Worm (Caenorhabditis elegans) whole organism, young adult: Measurements from ENCODE around the gene srd-46.

Experiments used
- B0019.2 ChIP-seq: fragments of 200-800 bp; sonication (Bioruptor generic); conservative IDR thresholded peaks from 2 replicates; pipeline ENCODE4 v1.3.6; 2022; ENCODE audit warnings: missing genetic modification reagents, missing genetic modification characterization, missing compliant biosample characterization
- B0035.1 ChIP-seq: sonication (generic microtip); optimal IDR thresholded peaks from 2 replicates; lab custom pipeline; 2016; ENCODE audit warnings: missing genetic modification characterization, mild to moderate bottlenecking, missing compliant biosample characterization, missing genotype, missing genetic modification reagents
- B0261.1 ChIP-seq: sonication (generic microtip); optimal IDR thresholded peaks from 2 replicates; lab custom pipeline; 2016; ENCODE audit warnings: mild to moderate bottlenecking, missing genetic modification characterization, moderate library complexity, missing compliant biosample characterization
- B0336.3 ChIP-seq: fragments of 200-800 bp; sonication (Bioruptor generic); IDR thresholded peaks from 2 replicates; pipeline ENCODE4 v1.3.6; 2022; ENCODE audit warnings: missing genetic modification characterization, missing compliant biosample characterization
- F22D6.2 ChIP-seq: sonication (generic microtip); optimal IDR thresholded peaks from 2 replicates; lab custom pipeline; 2016; ENCODE audit warnings: mild to moderate bottlenecking, missing genetic modification characterization, missing compliant biosample characterization
- F23B12.7 ChIP-seq: sonication (generic microtip); optimal IDR thresholded peaks from 2 replicates; lab custom pipeline; 2017; ENCODE audit warnings: missing genetic modification characterization, mild to moderate bottlenecking, missing compliant biosample characterization, antibody characterized with exemption, moderate library complexity; ENCODE audit not compliant: insufficient read depth
- F57A8.1 ChIP-seq: fragments of 200-800 bp; sonication (Bioruptor generic); optimal IDR thresholded peaks from 2 replicates; lab custom pipeline; 2018; ENCODE audit warnings: mild to moderate bottlenecking, missing genetic modification characterization, moderate library complexity, missing compliant biosample characterization
- F57C9.4 ChIP-seq: sonication (generic microtip); optimal IDR thresholded peaks from 2 replicates; lab custom pipeline; 2017; ENCODE audit warnings: mild to moderate bottlenecking, missing genetic modification characterization, missing compliant biosample characterization
- K11D2.4 ChIP-seq: fragments of 200-800 bp; sonication (Bioruptor generic); IDR thresholded peaks from 2 replicates; pipeline ENCODE4 v1.3.6; 2022; ENCODE audit warnings: missing genetic modification reagents, missing genetic modification characterization, missing compliant biosample characterization
- T07F8.4 ChIP-seq: sonication (generic microtip); optimal IDR thresholded peaks from 2 replicates; lab custom pipeline; 2016; ENCODE audit warnings: mild to moderate bottlenecking, missing genetic modification characterization, moderate library complexity, missing compliant biosample characterization
- T26A5.8 ChIP-seq: sonication (generic microtip); optimal IDR thresholded peaks from 2 replicates; lab custom pipeline; 2016; ENCODE audit warnings: missing genetic modification characterization, missing compliant biosample characterization
- Y67H2A.10 ChIP-seq: fragments of 200-800 bp; sonication (Bioruptor generic); conservative IDR thresholded peaks from 2 replicates; pipeline ENCODE4 v1.3.6; 2022; ENCODE audit warnings: missing genetic modification reagents, missing genetic modification characterization, missing compliant biosample characterization
- akir-1 ChIP-seq: fragments of 200-800 bp; sonication (Bioruptor generic); optimal IDR thresholded peaks from 2 replicates; lab custom pipeline; 2018; ENCODE audit warnings: mild to moderate bottlenecking, missing genetic modification characterization, moderate library complexity, missing compliant biosample characterization
- atf-7 ChIP-seq: sonication (generic microtip); optimal IDR thresholded peaks from 2 replicates; lab custom pipeline; 2017; ENCODE audit warnings: mild to moderate bottlenecking, missing genetic modification characterization, missing compliant biosample characterization
- attf-3 ChIP-seq: fragments of 200-800 bp; sonication (Bioruptor generic); conservative IDR thresholded peaks from 2 replicates; pipeline ENCODE4 v1.3.6; 2022; ENCODE audit warnings: missing genetic modification reagents, missing genetic modification characterization, missing compliant biosample characterization
- attf-6 ChIP-seq: fragments of 200-800 bp; sonication (Bioruptor generic); IDR thresholded peaks from 2 replicates; pipeline ENCODE4 v1.3.6; 2022; ENCODE audit warnings: missing genetic modification reagents, missing genetic modification characterization, missing compliant biosample characterization
- bed-2 ChIP-seq: fragments of 200-800 bp; sonication (Bioruptor generic); IDR thresholded peaks from 2 replicates; pipeline ENCODE4 v1.3.6; 2022; ENCODE audit warnings: missing genetic modification reagents, missing genetic modification characterization, missing compliant biosample characterization
- ccch-3 ChIP-seq: fragments of 200-800 bp; sonication (Bioruptor generic); optimal IDR thresholded peaks from 2 replicates; lab custom pipeline; 2018; ENCODE audit warnings: mild to moderate bottlenecking, missing genetic modification characterization, missing compliant biosample characterization
- ceh-27 ChIP-seq: fragments of 200-800 bp; sonication (Bioruptor generic); optimal IDR thresholded peaks from 2 replicates; lab custom pipeline; 2018; ENCODE audit warnings: mild to moderate bottlenecking, missing genetic modification characterization, moderate library complexity, missing compliant biosample characterization
- ceh-40 ChIP-seq: fragments of 200-800 bp; sonication (Bioruptor generic); IDR thresholded peaks from 2 replicates; pipeline ENCODE4 v1.3.6; 2022; ENCODE audit warnings: missing genetic modification characterization, missing compliant biosample characterization
- egrh-3 ChIP-seq: fragments of 200-800 bp; sonication (Bioruptor generic); IDR thresholded peaks from 2 replicates; pipeline ENCODE4 v1.3.6; 2022; ENCODE audit warnings: missing genetic modification reagents, missing genetic modification characterization, missing compliant biosample characterization
- gei-17 ChIP-seq: fragments of 200-800 bp; sonication (Bioruptor generic); optimal IDR thresholded peaks from 2 replicates; lab custom pipeline; 2018; ENCODE audit warnings: mild to moderate bottlenecking, missing genetic modification characterization, missing compliant biosample characterization
- hlh-12 ChIP-seq: sonication (generic microtip); optimal IDR thresholded peaks from 2 replicates; lab custom pipeline; 2016; ENCODE audit warnings: missing genetic modification characterization, missing compliant biosample characterization
- hmg-1.2 ChIP-seq: fragments of 200-800 bp; sonication (Bioruptor generic); IDR thresholded peaks from 2 replicates; pipeline ENCODE4 v1.3.6; 2022; ENCODE audit warnings: missing genetic modification reagents, missing genetic modification characterization, missing compliant biosample characterization
- hrde-1 ChIP-seq: sonication (generic microtip); optimal IDR thresholded peaks from 2 replicates; lab custom pipeline; 2016; ENCODE audit warnings: missing genetic modification characterization, mild to moderate bottlenecking, missing compliant biosample characterization, moderate library complexity, missing genotype, missing genetic modification reagents, borderline replicate concordance
- lir-1 ChIP-seq: fragments of 200-800 bp; sonication (Bioruptor generic); conservative IDR thresholded peaks from 2 replicates; pipeline ENCODE4 v1.3.6; 2022; ENCODE audit warnings: missing genetic modification reagents, missing genetic modification characterization, missing compliant biosample characterization
- lsl-1 ChIP-seq: fragments of 200-800 bp; sonication (Bioruptor generic); optimal IDR thresholded peaks from 2 replicates; lab custom pipeline; 2018; ENCODE audit warnings: mild to moderate bottlenecking, missing genetic modification characterization, moderate library complexity, missing compliant biosample characterization
- lsy-27 ChIP-seq: sonication (generic microtip); optimal IDR thresholded peaks from 2 replicates; lab custom pipeline; 2017; ENCODE audit warnings: missing genetic modification characterization, mild to moderate bottlenecking, missing compliant biosample characterization, antibody characterized with exemption, missing genotype, borderline replicate concordance; ENCODE audit not compliant: insufficient read depth
- madf-10 ChIP-seq: sonication (generic microtip); optimal IDR thresholded peaks from 2 replicates; lab custom pipeline; 2016; ENCODE audit warnings: mild to moderate bottlenecking, missing genetic modification characterization, missing compliant biosample characterization
- nhr-90 ChIP-seq: sonication (generic microtip); optimal IDR thresholded peaks from 2 replicates; lab custom pipeline; 2016; ENCODE audit warnings: missing genotype, mild to moderate bottlenecking, missing genetic modification characterization, missing compliant biosample characterization
- pbrm-1 ChIP-seq: fragments of 200-800 bp; sonication (Bioruptor generic); IDR thresholded peaks from 2 replicates; pipeline ENCODE4 v1.3.6; 2022; ENCODE audit warnings: missing genetic modification reagents, missing genetic modification characterization, missing compliant biosample characterization
- rcor-1 ChIP-seq: fragments of 200-800 bp; sonication (Bioruptor generic); IDR thresholded peaks from 2 replicates; pipeline ENCODE4 v1.3.6; 2022; ENCODE audit warnings: missing genetic modification reagents, missing genetic modification characterization, missing compliant biosample characterization
- repo-1 ChIP-seq: sonication (generic microtip); optimal IDR thresholded peaks from 2 replicates; lab custom pipeline; 2017; ENCODE audit warnings: mild to moderate bottlenecking, missing genetic modification characterization, missing compliant biosample characterization
- rpc-1 ChIP-seq, 2 experiments: fragments of 150-350 bp in 1 of 2; sonication (generic microtip) in 1 of 2; optimal IDR thresholded peaks; 2 replicates each; lab custom pipeline; 2014 to 2018; ENCODE audit warnings: missing biosample characterization in 1 of 2, missing genetic modification characterization in 1 of 2, missing genetic modification reagents in 1 of 2, missing genotype in 1 of 2
- sdz-38 ChIP-seq: sonication (generic microtip); optimal IDR thresholded peaks from 2 replicates; lab custom pipeline; 2016; ENCODE audit warnings: missing genotype, missing genetic modification characterization, missing compliant biosample characterization
- sea-2 ChIP-seq: fragments of 200-800 bp; sonication (Bioruptor generic); IDR thresholded peaks from 2 replicates; pipeline ENCODE4 v1.3.6; 2022; ENCODE audit warnings: missing genetic modification characterization, missing compliant biosample characterization
- snpc-1.1 ChIP-seq: sonication (generic microtip); optimal IDR thresholded peaks from 2 replicates; lab custom pipeline; 2017; ENCODE audit warnings: missing genetic modification characterization, mild to moderate bottlenecking, missing compliant biosample characterization, antibody characterized with exemption, moderate library complexity, missing genotype, missing genetic modification reagents; ENCODE audit not compliant: insufficient read depth
- snpc-4 ChIP-seq, 5 experiments: fragments of 150-350 bp in 1 of 5; sonication (generic microtip) in 4 of 5; optimal IDR thresholded peaks; 2 replicates each; lab custom pipeline; 2014 to 2018; ENCODE audit warnings: missing genetic modification characterization in 5 of 5, missing biosample characterization in 3 of 5, antibody characterized with exemption in 2 of 5, mild to moderate bottlenecking in 2 of 5, missing compliant biosample characterization in 2 of 5, missing genotype in 2 of 5, moderate library complexity in 2 of 5, missing genetic modification reagents in 1 of 5
- zfh-2 ChIP-seq: fragments of 200-800 bp; sonication (Bioruptor generic); conservative IDR thresholded peaks from 2 replicates; pipeline ENCODE4 v1.3.6; 2022; ENCODE audit warnings: missing genetic modification reagents, missing genetic modification characterization, missing compliant biosample characterization
- zim-3 ChIP-seq: sonication (generic microtip); optimal IDR thresholded peaks from 2 replicates; lab custom pipeline; 2017; ENCODE audit warnings: mild to moderate bottlenecking, missing genetic modification characterization, moderate library complexity, missing compliant biosample characterization
- ztf-22 ChIP-seq: fragments of 200-800 bp; sonication (Bioruptor generic); optimal IDR thresholded peaks from 2 replicates; lab custom pipeline; 2018; ENCODE audit warnings: mild to moderate bottlenecking, missing genetic modification characterization, moderate library complexity, missing compliant biosample characterization
- ztf-25 ChIP-seq: fragments of 200-800 bp; sonication (Bioruptor generic); IDR thresholded peaks from 2 replicates; pipeline ENCODE4 v1.3.6; 2022; ENCODE audit warnings: missing genetic modification reagents, missing genetic modification characterization, missing compliant biosample characterization
- ztf-3 ChIP-seq: fragments of 200-800 bp; sonication (Bioruptor generic); optimal IDR thresholded peaks from 2 replicates; lab custom pipeline; 2018; ENCODE audit warnings: mild to moderate bottlenecking, missing genetic modification characterization, missing compliant biosample characterization

The srd-46 gene

ce11 chrX:12337846-12338490 is 6.1 kb downstream of the srd-46 start, which contains the start of gene srd-44 (continued):
- TF ChIP-seq zfh-2 (GFP tag; lab: Robert Waterston, UW): no peak
- peak; percentile 62; the same call in 1 of the 2 replicates for TF ChIP-seq rcor-1 (GFP tag; lab: Robert Waterston, UW)
- no peak for TF ChIP-seq zim-3 (tag; lab: Kevin White, UChicago)
- no peak for TF ChIP-seq B0336.3 (GFP tag; lab: Robert Waterston, UW)
- TF ChIP-seq lsl-1 (GFP tag; lab: Kevin White, UChicago): no peak
- no peak for TF ChIP-seq F57A8.1
- TF ChIP-seq ceh-27 (GFP tag; lab: Kevin White, UChicago): no peak
- TF ChIP-seq K11D2.4 (GFP tag; lab: Robert Waterston, UW): no peak
- TF ChIP-seq B0019.2 (GFP tag; lab: Robert Waterston, UW): no peak
- peak; percentile 18 for TF ChIP-seq snpc-1.1 (tag; lab: Kevin White, UChicago)
- no peak for TF ChIP-seq sdz-38 (tag; lab: Kevin White, UChicago)
- TF ChIP-seq ztf-25 (GFP tag; lab: Robert Waterston, UW): 0 out of 2 replicates have a peak, but pooled peaks have one; percentile 76
- no peak for TF ChIP-seq sea-2
- TF ChIP-seq hmg-1.2 (GFP tag; lab: Robert Waterston, UW): no peak
- TF ChIP-seq nhr-90 (tag; lab: Kevin White, UChicago): peak; percentile 58
- TF ChIP-seq ztf-3: no peak
- TF ChIP-seq T26A5.8 (tag; lab: Kevin White, UChicago): no peak
- TF ChIP-seq ztf-22 (GFP tag; lab: Kevin White, UChicago): no peak
- TF ChIP-seq B0261.1: peak; percentile 93
- no peak; the same call in 1 of the 2 replicates for TF ChIP-seq egrh-3
- no peak for TF ChIP-seq akir-1
- TF ChIP-seq rpc-1 (optimal IDR thresholded peaks at IDR 0.05; lab: Kevin White, UChicago): peak; percentile 72
- TF ChIP-seq rpc-1 (tag; optimal IDR thresholded peaks at IDR 0.05; lab: Kevin White, UChicago): peak; percentile 85
- peak; percentile 72; the same call in 1 of the 2 replicates for TF ChIP-seq ceh-40
- peak; percentile 26 for TF ChIP-seq hrde-1 (tag; lab: Kevin White, UChicago)
- TF ChIP-seq attf-3 (GFP tag; lab: Robert Waterston, UW): no peak
- TF ChIP-seq Y67H2A.10 (GFP tag; lab: Robert Waterston, UW): no peak
- no peak for TF ChIP-seq ccch-3 (GFP tag; lab: Kevin White, UChicago)
- peak; percentile 16 for TF ChIP-seq B0035.1
- peak; percentile 52 for TF ChIP-seq T07F8.4 (tag; lab: Kevin White, UChicago)
- no peak for TF ChIP-seq bed-2 (GFP tag; lab: Robert Waterston, UW)
- TF ChIP-seq madf-10: peak; percentile 36
- TF ChIP-seq repo-1 (tag; lab: Kevin White, UChicago): no peak
- no peak for TF ChIP-seq attf-6 (GFP tag; lab: Robert Waterston, UW)
- peak; percentile 83 for TF ChIP-seq pbrm-1 (GFP tag; lab: Robert Waterston, UW)
- TF ChIP-seq F22D6.2 (tag; lab: Kevin White, UChicago): no peak
- no peak for TF ChIP-seq gei-17 (GFP tag; lab: Kevin White, UChicago)
- no peak for TF ChIP-seq F23B12.7 (tag; lab: Kevin White, UChicago)
- TF ChIP-seq hlh-12 (tag; lab: Kevin White, UChicago): no peak
- TF ChIP-seq lsy-27 (tag; lab: Kevin White, UChicago): no peak
- TF ChIP-seq atf-7 (tag; lab: Kevin White, UChicago): no peak
- no peak for TF ChIP-seq F57C9.4 (tag; lab: Kevin White, UChicago)
- TF ChIP-seq snpc-4 (GFP tag; optimal IDR thresholded peaks at IDR 0.05; lab: Kevin White, UChicago): peak; percentile 56
- TF ChIP-seq snpc-4 (tag; optimal IDR thresholded peaks at IDR 0.05; lab: Kevin White, UChicago): no peak
- no peak for TF ChIP-seq lir-1 (GFP tag; lab: Robert Waterston, UW)
